Worm (Caenorhabditis elegans) whole organism, L4 larva: ENCODE data around the gene F25B3.4.

Source experiments
- D1046.2 ChIP-seq: fragments of 200-800 bp; sonication (Bioruptor generic); IDR thresholded peaks from 2 replicates; pipeline ENCODE4 v1.3.6; 2022; ENCODE audit warnings: missing genetic modification characterization, missing compliant biosample characterization
- F37D6.2 ChIP-seq: sonication (generic microtip); optimal IDR thresholded peaks from 2 replicates; lab custom pipeline; 2016; ENCODE audit warnings: mild to moderate bottlenecking, missing genetic modification characterization, missing compliant biosample characterization
- F49E8.2 ChIP-seq: sonication (generic microtip); optimal IDR thresholded peaks from 2 replicates; lab custom pipeline; 2016; ENCODE audit warnings: missing compliant biosample characterization, mild to moderate bottlenecking, missing genetic modification characterization, borderline replicate concordance
- Y75B8A.6 ChIP-seq: fragments of 200-800 bp; sonication (Bioruptor generic); IDR thresholded peaks from 2 replicates; pipeline ENCODE4 v1.3.6; 2022; ENCODE audit warnings: missing genetic modification reagents, missing genetic modification characterization, missing compliant biosample characterization
- ZK337.2 ChIP-seq: fragments of 200-800 bp; sonication (Bioruptor generic); IDR thresholded peaks from 2 replicates; pipeline ENCODE4 v1.3.6; 2022; ENCODE audit warnings: missing genetic modification reagents, missing genetic modification characterization, missing compliant biosample characterization
- ZK546.5 ChIP-seq, 2 experiments: sonication (generic microtip); optimal IDR thresholded peaks; 2 replicates each; lab custom pipeline; 2017; ENCODE audit warnings: missing biosample characterization in 2 of 2, missing genetic modification characterization in 2 of 2
- ama-1 ChIP-seq: fragments of 150-350 bp; optimal IDR thresholded peaks from 2 replicates; lab custom pipeline; 2014; ENCODE audit warnings: inconsistent platforms, mixed read lengths
- arid-1 ChIP-seq: fragments of 200-800 bp; sonication (Bioruptor generic); conservative IDR thresholded peaks from 2 replicates; pipeline ENCODE4 v1.3.6; 2022; ENCODE audit warnings: missing genetic modification reagents, missing genetic modification characterization, missing compliant biosample characterization
- ceh-32 ChIP-seq: sonication (generic microtip); optimal IDR thresholded peaks from 2 replicates; lab custom pipeline; 2016; ENCODE audit warnings: mild to moderate bottlenecking, missing genetic modification characterization, missing compliant biosample characterization; ENCODE audit not compliant: poor library complexity
- ceh-62 ChIP-seq: sonication (generic microtip); optimal IDR thresholded peaks from 2 replicates; lab custom pipeline; 2017; ENCODE audit warnings: missing biosample characterization, missing genetic modification characterization
- daf-12 ChIP-seq: fragments of 150-350 bp; optimal IDR thresholded peaks from 2 replicates; lab custom pipeline; 2014; ENCODE audit warnings: missing biosample characterization, missing genetic modification reagents, missing genetic modification characterization
- dmd-9 ChIP-seq: fragments of 200-800 bp; sonication (Bioruptor generic); IDR thresholded peaks from 2 replicates; pipeline ENCODE4 v1.3.6; 2022; ENCODE audit warnings: missing genetic modification reagents, missing genetic modification characterization, missing compliant biosample characterization
- dpl-1 ChIP-seq: fragments of 150-350 bp; optimal IDR thresholded peaks from 2 replicates; lab custom pipeline; 2014; ENCODE audit warnings: missing biosample characterization, missing genetic modification reagents, missing genetic modification characterization
- duxl-1 ChIP-seq: sonication (generic microtip); optimal IDR thresholded peaks from 2 replicates; lab custom pipeline; 2016; ENCODE audit warnings: mild to moderate bottlenecking, missing genetic modification characterization, moderate library complexity, missing compliant biosample characterization; ENCODE audit not compliant: poor library complexity
- egl-27 ChIP-seq: sonication (generic microtip); optimal IDR thresholded peaks from 3 replicates; lab custom pipeline; 2017; ENCODE audit warnings: missing biosample characterization, missing genetic modification reagents, missing genetic modification characterization
- egl-43 ChIP-seq: fragments of 200-800 bp; sonication (Bioruptor generic); IDR thresholded peaks from 2 replicates; pipeline ENCODE4 v1.3.6; 2022; ENCODE audit warnings: missing genetic modification reagents, missing genetic modification characterization, missing compliant biosample characterization
- fkh-10 ChIP-seq: fragments of 150-350 bp; optimal IDR thresholded peaks from 2 replicates; lab custom pipeline; 2014; ENCODE audit warnings: missing biosample characterization, missing genetic modification reagents, missing genetic modification characterization
- hif-1 ChIP-seq, 2 experiments: sonication (generic microtip); optimal IDR thresholded peaks; 2 replicates each; lab custom pipeline; 2016 to 2017; ENCODE audit warnings: missing compliant biosample characterization in 2 of 2, missing genetic modification characterization in 2 of 2, missing genetic modification reagents in 2 of 2, missing genotype in 2 of 2, mild to moderate bottlenecking in 1 of 2
- jun-1 ChIP-seq: fragments of 150-350 bp; optimal IDR thresholded peaks from 2 replicates; lab custom pipeline; 2014; ENCODE audit warnings: missing biosample characterization, missing genetic modification reagents, missing genetic modification characterization
- lin-1 ChIP-seq: fragments of 200-800 bp; sonication (Bioruptor generic); IDR thresholded peaks from 2 replicates; pipeline ENCODE4 v1.3.6; 2022; ENCODE audit warnings: missing genetic modification reagents, missing genetic modification characterization, missing compliant biosample characterization
- lin-38 ChIP-seq: fragments of 200-800 bp; sonication (Bioruptor generic); IDR thresholded peaks from 2 replicates; pipeline ENCODE4 v1.3.6; 2022; ENCODE audit warnings: missing genetic modification reagents, missing genetic modification characterization, missing compliant biosample characterization
- lir-3 ChIP-seq: sonication (generic microtip); optimal IDR thresholded peaks from 2 replicates; lab custom pipeline; 2016; ENCODE audit warnings: mild to moderate bottlenecking, missing genetic modification characterization, missing compliant biosample characterization
- madf-5 ChIP-seq, 2 experiments: fragments of 200-800 bp; sonication (Bioruptor generic); IDR thresholded peaks; 2 replicates each; pipeline ENCODE4 v1.3.6; 2022; ENCODE audit warnings: missing compliant biosample characterization in 2 of 2, missing genetic modification characterization in 2 of 2
- madf-9 ChIP-seq: fragments of 200-800 bp; sonication (Bioruptor generic); conservative IDR thresholded peaks from 2 replicates; pipeline ENCODE4 v1.3.6; 2022; ENCODE audit warnings: missing genetic modification reagents, missing genetic modification characterization, missing compliant biosample characterization
- mes-2 ChIP-seq: sonication (generic microtip); optimal IDR thresholded peaks from 2 replicates; lab custom pipeline; 2016; ENCODE audit warnings: missing genotype, mild to moderate bottlenecking, missing genetic modification characterization, missing compliant biosample characterization; ENCODE audit not compliant: poor library complexity, severe bottlenecking
- nhr-111 ChIP-seq: fragments of 200-800 bp; sonication (Bioruptor generic); optimal IDR thresholded peaks from 2 replicates; lab custom pipeline; 2018; ENCODE audit warnings: mild to moderate bottlenecking, missing genetic modification characterization, missing compliant biosample characterization
- nhr-76 ChIP-seq: fragments of 150-350 bp; optimal IDR thresholded peaks from 2 replicates; lab custom pipeline; 2014; ENCODE audit warnings: missing biosample characterization, missing genetic modification characterization
- saeg-2 ChIP-seq: fragments of 200-800 bp; sonication (Bioruptor generic); IDR thresholded peaks from 2 replicates; pipeline ENCODE4 v1.3.6; 2022; ENCODE audit warnings: missing genetic modification reagents, missing genetic modification characterization, missing compliant biosample characterization
- snpc-1.2 ChIP-seq: fragments of 200-800 bp; sonication (Bioruptor generic); IDR thresholded peaks from 2 replicates; pipeline ENCODE4 v1.3.6; 2022; ENCODE audit warnings: missing genetic modification reagents, missing genetic modification characterization, missing compliant biosample characterization
- spr-3 ChIP-seq: fragments of 200-800 bp; sonication (Bioruptor generic); optimal IDR thresholded peaks from 2 replicates; lab custom pipeline; 2018; ENCODE audit warnings: mild to moderate bottlenecking, missing genetic modification characterization, missing compliant biosample characterization
- unc-130 ChIP-seq: sonication (generic microtip); optimal IDR thresholded peaks from 2 replicates; lab custom pipeline; 2016; ENCODE audit warnings: missing genetic modification reagents, missing genetic modification characterization, missing compliant biosample characterization
- zag-1 ChIP-seq: fragments of 150-350 bp; optimal IDR thresholded peaks from 2 replicates; lab custom pipeline; 2014; ENCODE audit warnings: missing biosample characterization, missing genetic modification characterization
- zfp-3 ChIP-seq: fragments of 200-800 bp; sonication (Bioruptor generic); conservative IDR thresholded peaks from 2 replicates; pipeline ENCODE4 v1.3.6; 2022; ENCODE audit warnings: missing genetic modification reagents, missing genetic modification characterization, missing compliant biosample characterization
- ztf-11 ChIP-seq: fragments of 150-350 bp; optimal IDR thresholded peaks from 2 replicates; lab custom pipeline; 2014; ENCODE audit warnings: missing biosample characterization, missing genetic modification characterization
- ztf-7 ChIP-seq: fragments of 150-350 bp; optimal IDR thresholded peaks from 2 replicates; lab custom pipeline; 2014; ENCODE audit warnings: missing biosample characterization, missing genetic modification characterization

The F25B3.4 gene

ce11 chrV:9544176-9544632 lies 24.4 kb downstream of the F25B3.4 start, which contains the start of gene mdf-1 (continued):
- TF ChIP-seq madf-9: peak; percentile 38; the same call in 1 of the 2 replicates
- no peak for TF ChIP-seq zfp-3 (GFP tag; lab: Robert Waterston, UW)
- TF ChIP-seq dmd-9: no peak
- TF ChIP-seq lin-1 (GFP tag; lab: Robert Waterston, UW): no peak
- TF ChIP-seq D1046.2 (GFP tag; lab: Robert Waterston, UW): peak; percentile 57; the same call in 1 of the 2 replicates
- no peak for TF ChIP-seq egl-27 (tag; lab: Kevin White, UChicago)
- no peak for TF ChIP-seq jun-1 (tag; lab: Kevin White, UChicago)
- TF ChIP-seq fkh-10: no peak
- TF ChIP-seq daf-12 (tag; lab: Kevin White, UChicago): no peak

- TF ChIP-seq ama-1: no peak
- TF ChIP-seq saeg-2 (GFP tag; lab: Robert Waterston, UW): no peak
- no peak for TF ChIP-seq lin-38
- TF ChIP-seq arid-1 (GFP tag; lab: Robert Waterston, UW): no peak
- no peak for TF ChIP-seq ceh-32
Measured at ce11 chrV:9541506-9541905, 27.1 kb downstream of the F25B3.4 start, which contains the start of gene C50F4.16. TSS of gene C50F4.16 (minus strand) at chrV:9541606.

ce11 chrV:9539638-9540037 lies 29.0 kb downstream of the F25B3.4 start, which contains the start of gene C50F4.12:
TSS of gene C50F4.12 (minus strand) at chrV:9539738.
- TF ChIP-seq ceh-62 (tag; lab: Kevin White, UChicago) (no peak), duxl-1 (tag; lab: Kevin White, UChicago) (no peak), ztf-11 (tag; lab: Kevin White, UChicago) (no peak), D1046.2 (GFP tag; lab: Robert Waterston, UW) (no peak), ztf-7 (tag; lab: Kevin White, UChicago) (no peak), egl-43 (no peak), madf-5 (GFP tag; IDR thresholded peaks at IDR 0.05; lab: Robert Waterston, UW) (no peak), spr-3 (GFP tag; lab: Kevin White, UChicago) (no peak), ZK546.5 (tag; optimal IDR thresholded peaks at IDR 0.05; lab: Kevin White, UChicago) (no peak), zag-1 (tag; lab: Kevin White, UChicago) (no peak), nhr-76 (tag; lab: Kevin White, UChicago) (no peak), F37D6.2 (no peak), Y75B8A.6 (GFP tag; lab: Robert Waterston, UW) (no peak), lir-3 (tag; lab: Kevin White, UChicago) (no peak)

DNA sequence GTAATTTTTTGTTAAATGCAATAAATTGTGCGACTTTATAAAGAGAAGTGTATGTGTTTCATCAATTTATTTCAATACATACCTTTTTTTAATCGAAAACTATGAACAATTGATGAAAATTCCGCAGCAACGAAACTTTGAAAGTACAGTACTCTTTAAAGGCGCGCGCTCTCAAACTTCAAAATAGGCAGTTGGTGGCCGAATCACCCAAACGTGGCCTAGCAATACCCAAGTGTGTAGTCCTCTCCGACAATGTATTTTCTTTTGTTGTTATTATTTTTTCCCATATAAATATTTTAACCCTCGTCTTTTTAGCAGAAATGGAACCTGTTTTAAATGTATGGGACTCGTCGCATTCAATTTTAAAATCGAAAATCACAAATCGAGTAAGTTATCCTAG lies 32.1 kb downstream of the F25B3.4 start, which contains the start of gene C50F4.4:
TSS of gene C50F4.4 (plus strand) at position 267 of the 400 bp plus-strand sequence.
- peak in 1 of 2 experiments; percentile 52 for TF ChIP-seq hif-1 (tag; optimal IDR thresholded peaks at IDR 0.05; lab: Kevin White, UChicago)
- peak; percentile 97 for TF ChIP-seq mes-2 (tag; lab: Kevin White, UChicago)
- peak; percentile 14 for TF ChIP-seq F49E8.2 (tag; lab: Kevin White, UChicago)
- peak; percentile 84 for TF ChIP-seq unc-130
- no peak for TF ChIP-seq snpc-1.2 (GFP tag; lab: Robert Waterston, UW)
- TF ChIP-seq dpl-1: peak; percentile 55
- no peak for TF ChIP-seq nhr-111
- 0 out of 2 replicates have a peak, but pooled peaks have one; percentile 59 for TF ChIP-seq ZK337.2 (GFP tag; lab: Robert Waterston, UW)
- TF ChIP-seq dmd-9: peak; percentile 53; the same call in 1 of the 2 replicates
